Fruit fly (Drosophila melanogaster): ENCODE measurements around the gene Dus4.

The Dus4 gene

dm6 chr2L:19048912-19049311 is 14.2 kb upstream of the Dus4 start, which contains the start of gene CG10470 (continued):
- TF ChIP-seq scrt (GFP tag; optimal IDR thresholded peaks at IDR 0.05), result no peak
- TF ChIP-seq Drgx (GFP tag; IDR thresholded peaks at IDR 0.05), result no peak
- TF ChIP-seq CG17568 (GFP tag; optimal IDR thresholded peaks at IDR 0.05), result no peak
- TF ChIP-seq rib (GFP tag; IDR thresholded peaks at IDR 0.05), result no peak
- no peak for TF ChIP-seq CG7556 (GFP tag; optimal IDR thresholded peaks at IDR 0.05)
- TF ChIP-seq crol (GFP tag; IDR thresholded peaks at IDR 0.05), result no peak
- TF ChIP-seq unpg (GFP tag; optimal IDR thresholded peaks at IDR 0.05), result peak; percentile 28
- TF ChIP-seq odd (GFP tag; optimal IDR thresholded peaks at IDR 0.05), result no peak
- TF ChIP-seq CG9932 (GFP tag; IDR thresholded peaks at IDR 0.05), result no peak
- no peak for TF ChIP-seq Side (GFP tag; optimal IDR thresholded peaks at IDR 0.05)
- no peak for TF ChIP-seq CG6854 (GFP tag; optimal IDR thresholded peaks at IDR 0.05)
- no peak for TF ChIP-seq Xbp1 (GFP tag; optimal IDR thresholded peaks at IDR 0.05)
- TF ChIP-seq NfI (GFP tag; optimal IDR thresholded peaks at IDR 0.05), result no peak
- no peak for TF ChIP-seq CG1529 (GFP tag; optimal IDR thresholded peaks at IDR 0.05)
- no peak for TF ChIP-seq org-1 (GFP tag; optimal IDR thresholded peaks at IDR 0.05)
- TF ChIP-seq CG2678 (tag; optimal IDR thresholded peaks at IDR 0.05), result peak; percentile 45
- no peak for TF ChIP-seq CG14441 (GFP tag; IDR thresholded peaks at IDR 0.05)
- TF ChIP-seq CG2712 (tag; optimal IDR thresholded peaks at IDR 0.05), result peak; percentile 50
- TF ChIP-seq HLH54F (GFP tag; optimal IDR thresholded peaks at IDR 0.05), result no peak
- no peak for TF ChIP-seq pros (GFP tag; optimal IDR thresholded peaks at IDR 0.05)
- no peak for TF ChIP-seq Dbx (GFP tag; IDR thresholded peaks at IDR 0.05)
- TF ChIP-seq br (optimal IDR thresholded peaks at IDR 0.05), result no peak
- TF ChIP-seq abd-A (tag; optimal IDR thresholded peaks at IDR 0.05), result no peak
- no peak for TF ChIP-seq Fer2 (tag; optimal IDR thresholded peaks at IDR 0.05)
- no peak for TF ChIP-seq insv (GFP tag; optimal IDR thresholded peaks at IDR 0.05)
- no peak for TF ChIP-seq grn (GFP tag; optimal IDR thresholded peaks at IDR 0.05)
- TF ChIP-seq CG16813 (GFP tag; IDR thresholded peaks at IDR 0.05; ENCODE audit: partially characterized antibody), result peak; percentile 76
- TF ChIP-seq CG13624 (GFP tag; optimal IDR thresholded peaks at IDR 0.05), result no peak
- TF ChIP-seq tin (GFP tag; optimal IDR thresholded peaks at IDR 0.05), result no peak
- no peak for TF ChIP-seq CG14667 (GFP tag; IDR thresholded peaks at IDR 0.05)
- TF ChIP-seq Sry-β (GFP tag; optimal IDR thresholded peaks at IDR 0.05), result no peak
- no peak for TF ChIP-seq pfk (GFP tag; optimal IDR thresholded peaks at IDR 0.05)
- no peak for TF ChIP-seq CG8359 (GFP tag; optimal IDR thresholded peaks at IDR 0.05; ENCODE audit: borderline replicate concordance)
- TF ChIP-seq CG7963 (GFP tag; IDR thresholded peaks at IDR 0.05; ENCODE audit: partially characterized antibody), result peak; percentile 75
- no peak for TF ChIP-seq CG3838 (GFP tag; optimal IDR thresholded peaks at IDR 0.05)
- no peak for TF ChIP-seq lmd (GFP tag; IDR thresholded peaks at IDR 0.05)
- no peak for TF ChIP-seq al (GFP tag; IDR thresholded peaks at IDR 0.05)
- no peak for TF ChIP-seq Neu2 (GFP tag; optimal IDR thresholded peaks at IDR 0.05; ENCODE audit: borderline replicate concordance)
- TF ChIP-seq lilli (GFP tag; optimal IDR thresholded peaks at IDR 0.05), result peak; percentile 21
- TF ChIP-seq danr (GFP tag; IDR thresholded peaks at IDR 0.05), result no peak
- TF ChIP-seq Aef1 (GFP tag; IDR thresholded peaks at IDR 0.05), result no peak
- TF ChIP-seq zen (tag; optimal IDR thresholded peaks at IDR 0.05), result peak; percentile 51
- peak; percentile 20 for TF ChIP-seq zf30C (GFP tag; optimal IDR thresholded peaks at IDR 0.05)
- TF ChIP-seq CG17385 (GFP tag; optimal IDR thresholded peaks at IDR 0.05), result peak; percentile 14
- TF ChIP-seq ssp (GFP tag; IDR thresholded peaks at IDR 0.05), result no peak
- peak; percentile 62 for TF ChIP-seq stwl (tag; optimal IDR thresholded peaks at IDR 0.05)
- no peak for TF ChIP-seq sens-2 (GFP tag; IDR thresholded peaks at IDR 0.05)
- peak; percentile 53 for TF ChIP-seq CG15269 (tag; optimal IDR thresholded peaks at IDR 0.05)
- no peak for TF ChIP-seq bab2 (GFP tag; optimal IDR thresholded peaks at IDR 0.05)
- TF ChIP-seq Dfd (GFP tag; optimal IDR thresholded peaks at IDR 0.05), result no peak
- TF ChIP-seq repo (GFP tag; optimal IDR thresholded peaks at IDR 0.05), result no peak
- no peak for TF ChIP-seq CG14014 (GFP tag; IDR thresholded peaks at IDR 0.05)
- TF ChIP-seq mirr (GFP tag; optimal IDR thresholded peaks at IDR 0.05), result no peak

Measured in whole organism, embryonic.